Fruit fly (Drosophila melanogaster) whole organism: ENCODE measurements around the gene CG14383.

ENCODE experiments used
- CG8478 ChIP-seq: fragments of >200 bp; optimal IDR thresholded peaks from 2 replicates; lab custom pipeline; 2018; ENCODE audit warnings: inconsistent platforms
- Dll ChIP-seq: fragments of >200 bp; optimal IDR thresholded peaks from 2 replicates; lab custom pipeline; 2017
- EcR ChIP-seq, 2 experiments: fragments of >200 bp; optimal IDR thresholded peaks; 2 replicates each; lab custom pipeline; 2017; ENCODE audit warnings: missing biosample characterization in 2 of 2, missing genetic modification characterization in 2 of 2, missing genetic modification reagents in 2 of 2
- pan ChIP-seq: fragments of >200 bp; optimal IDR thresholded peaks from 2 replicates; lab custom pipeline; 2017
- psq ChIP-seq: fragments of >200 bp; optimal IDR thresholded peaks from 2 replicates; lab custom pipeline; 2017
- usp ChIP-seq: fragments of >200 bp; optimal IDR thresholded peaks from 2 replicates; lab custom pipeline; 2017; ENCODE audit warnings: missing biosample characterization, missing genetic modification characterization, mixed read lengths

- TF ChIP-seq EcR (GFP tag; optimal IDR thresholded peaks at IDR 0.05; lab: Kevin White, UChicago), result no peak
- no peak for TF ChIP-seq psq (lab: Kevin White, UChicago)
- TF ChIP-seq Dll (lab: Kevin White, UChicago), result no peak
- TF ChIP-seq CG8478 (lab: Kevin White, UChicago), result no peak
- TF ChIP-seq usp, result no peak
- no peak for TF ChIP-seq pan
Measured at dm6 chr3R:12995522-12995921, 7.2 kb upstream of the CG14383 start, which contains the start of gene CG7488.
